Worm (Caenorhabditis elegans) whole organism, young adult: Measurements from ENCODE around the gene Y56A3A.6.

Source experiments
- lir-1 ChIP-seq: fragments of 200-800 bp; sonication (Bioruptor generic); conservative IDR thresholded peaks from 2 replicates; pipeline ENCODE4 v1.3.6; 2022; ENCODE audit warnings: missing genetic modification reagents, missing genetic modification characterization, missing compliant biosample characterization
- sea-2 ChIP-seq: fragments of 200-800 bp; sonication (Bioruptor generic); IDR thresholded peaks from 2 replicates; pipeline ENCODE4 v1.3.6; 2022; ENCODE audit warnings: missing genetic modification characterization, missing compliant biosample characterization
- ztf-22 ChIP-seq: fragments of 200-800 bp; sonication (Bioruptor generic); optimal IDR thresholded peaks from 2 replicates; lab custom pipeline; 2018; ENCODE audit warnings: mild to moderate bottlenecking, missing genetic modification characterization, moderate library complexity, missing compliant biosample characterization

- TF ChIP-seq sea-2 (GFP tag; lab: Robert Waterston, UW) = no peak
- TF ChIP-seq lir-1 (GFP tag; lab: Robert Waterston, UW) = no peak
- TF ChIP-seq ztf-22 (GFP tag; lab: Kevin White, UChicago) = no peak
These were observed 16.9 kb upstream of the Y56A3A.6 start for ce11 chrIII:11895504-11895903.
